Worm (Caenorhabditis elegans) whole organism, L2 larva: ENCODE measurements around the gene srg-24.

ENCODE experiments used
- F13H6.1 ChIP-seq: sonication (generic microtip); optimal IDR thresholded peaks from 2 replicates; lab custom pipeline; 2016; ENCODE audit warnings: missing genetic modification characterization, missing compliant biosample characterization
- blmp-1 ChIP-seq: sonication (generic microtip); optimal IDR thresholded peaks from 2 replicates; lab custom pipeline; 2017; ENCODE audit warnings: missing genetic modification characterization, mild to moderate bottlenecking, missing compliant biosample characterization, antibody characterized with exemption, moderate library complexity; ENCODE audit not compliant: insufficient read depth
- mdl-1 ChIP-seq, 2 experiments: fragments of 150-350 bp in 1 of 2; sonication (generic microtip) in 1 of 2; optimal IDR thresholded peaks; 2 replicates each; lab custom pipeline; 2017; ENCODE audit warnings: missing biosample characterization in 2 of 2, missing genetic modification characterization in 2 of 2
- nhr-6 ChIP-seq: fragments of 150-350 bp; optimal IDR thresholded peaks from 2 replicates; lab custom pipeline; 2014; ENCODE audit warnings: missing biosample characterization, missing genetic modification characterization
- nhr-77 ChIP-seq: fragments of 150-350 bp; optimal IDR thresholded peaks from 2 replicates; lab custom pipeline; 2014; ENCODE audit warnings: missing biosample characterization, missing genetic modification characterization
- unc-39 ChIP-seq: fragments of 150-350 bp; optimal IDR thresholded peaks from 2 replicates; lab custom pipeline; 2014; ENCODE audit warnings: missing biosample characterization, missing genetic modification characterization
- zag-1 ChIP-seq: fragments of 150-350 bp; optimal IDR thresholded peaks from 2 replicates; lab custom pipeline; 2014; ENCODE audit warnings: missing biosample characterization, missing genetic modification characterization

- no peak for TF ChIP-seq nhr-77 (tag; lab: Kevin White, UChicago)
- no peak for TF ChIP-seq blmp-1 (tag; lab: Kevin White, UChicago)
- TF ChIP-seq F13H6.1: no peak
- TF ChIP-seq zag-1 (tag; lab: Kevin White, UChicago): no peak
- TF ChIP-seq nhr-6 (tag; lab: Kevin White, UChicago): no peak
- no peak for TF ChIP-seq unc-39 (tag; lab: Kevin White, UChicago)
- no peak for TF ChIP-seq mdl-1 (tag; optimal IDR thresholded peaks at IDR 0.05; lab: Kevin White, UChicago)
These were observed 22.8 kb upstream of the srg-24 start, which contains the start of gene srh-71 for ce11 chrII:3123206-3123605.
